Fruit fly (Drosophila melanogaster) whole organism: ENCODE measurements around the gene CG15514.

Source experiments
- CG8478 ChIP-seq: fragments of >200 bp; optimal IDR thresholded peaks from 2 replicates; lab custom pipeline; 2018; ENCODE audit warnings: inconsistent platforms
- Dll ChIP-seq: fragments of >200 bp; optimal IDR thresholded peaks from 2 replicates; lab custom pipeline; 2017
- EcR ChIP-seq, 2 experiments: fragments of >200 bp; optimal IDR thresholded peaks; 2 replicates each; lab custom pipeline; 2017; ENCODE audit warnings: missing biosample characterization in 2 of 2, missing genetic modification characterization in 2 of 2, missing genetic modification reagents in 2 of 2
- pan ChIP-seq: fragments of >200 bp; optimal IDR thresholded peaks from 2 replicates; lab custom pipeline; 2017
- psq ChIP-seq: fragments of >200 bp; optimal IDR thresholded peaks from 2 replicates; lab custom pipeline; 2017
- usp ChIP-seq: fragments of >200 bp; optimal IDR thresholded peaks from 2 replicates; lab custom pipeline; 2017; ENCODE audit warnings: missing biosample characterization, missing genetic modification characterization, mixed read lengths

CG15514 gene

DNA sequence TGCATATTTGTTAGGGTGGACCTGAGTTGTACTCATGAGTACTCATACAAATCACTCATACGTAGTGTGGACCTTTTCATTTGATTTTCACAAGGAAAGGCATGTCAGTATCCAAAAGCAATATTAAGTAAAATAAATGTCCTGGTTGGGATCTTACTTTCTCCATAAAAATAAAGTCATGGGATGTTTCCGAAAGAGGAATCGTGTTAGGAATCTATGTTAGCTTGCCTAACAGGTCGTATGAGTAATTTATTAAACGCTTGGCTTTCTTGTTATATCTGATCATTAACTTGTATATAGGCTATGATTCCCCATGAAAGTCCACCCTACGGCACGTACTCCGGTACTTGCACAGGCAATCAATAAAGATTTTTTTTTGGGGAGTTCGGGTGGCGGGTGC is 14.5 kb upstream of the CG15514 start:
- TF ChIP-seq usp (no peak), psq (no peak), CG8478 (lab: Kevin White, UChicago) (no peak)

- no peak for TF ChIP-seq psq
- TF ChIP-seq EcR (GFP tag; optimal IDR thresholded peaks at IDR 0.05; lab: Kevin White, UChicago) = no peak
- TF ChIP-seq CG8478 (lab: Kevin White, UChicago) = no peak
- no peak for TF ChIP-seq pan (lab: Kevin White, UChicago)
- TF ChIP-seq usp = no peak
- TF ChIP-seq Dll (lab: Kevin White, UChicago) = no peak
These were observed 8.0 kb upstream of the CG15514 start, which contains the start of gene CG34133 for dm6 chr3R:29869350-29869688. Gene CG34133 (plus strand): TSS chr3R:29869365.

DNA sequence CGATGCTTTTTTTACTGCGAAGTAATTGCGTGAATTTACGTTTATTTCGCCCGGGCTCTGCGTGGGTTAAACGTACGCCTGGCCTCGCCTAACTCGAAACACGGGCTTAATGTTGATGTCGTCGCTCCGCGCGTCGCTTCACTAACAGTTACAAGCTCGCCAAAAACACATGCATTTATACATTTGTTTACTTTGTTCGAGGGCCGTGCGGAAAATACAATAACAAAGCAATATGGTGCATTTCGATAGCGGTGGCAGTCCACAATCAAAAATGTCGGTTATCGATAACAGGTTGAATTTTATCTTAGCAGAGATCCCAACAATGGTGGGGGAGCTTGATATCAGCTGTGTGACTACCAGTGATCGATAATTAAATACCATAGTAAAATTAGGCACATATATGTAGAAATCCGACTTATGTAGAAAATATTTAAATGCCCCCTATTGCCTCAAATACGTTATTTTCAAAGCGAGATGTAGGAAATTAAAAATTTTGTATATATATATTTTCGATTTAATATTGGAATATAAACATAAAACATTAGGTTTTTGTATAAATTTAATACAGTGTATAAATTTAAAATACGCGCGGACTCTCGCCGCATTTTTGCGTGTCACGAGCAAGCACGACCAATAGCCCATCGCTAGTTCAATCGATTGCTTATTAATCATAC is 7.5 kb upstream of the CG15514 start, which contains the start of gene Zip99C:
Gene Zip99C (minus strand): TSS at position 220 of the 674 bp plus-strand sequence.
- no peak for TF ChIP-seq pan (lab: Kevin White, UChicago)
- TF ChIP-seq EcR (GFP tag; optimal IDR thresholded peaks at IDR 0.05; lab: Kevin White, UChicago) = no peak
- TF ChIP-seq CG8478 (lab: Kevin White, UChicago) = no peak
- no peak for TF ChIP-seq usp
- no peak for TF ChIP-seq Dll (lab: Kevin White, UChicago)
- no peak for TF ChIP-seq psq

- no peak for TF ChIP-seq psq
- no peak for TF ChIP-seq Dll (lab: Kevin White, UChicago)
- no peak for TF ChIP-seq usp
- no peak for TF ChIP-seq CG8478 (lab: Kevin White, UChicago)
- no peak for TF ChIP-seq EcR (GFP tag; optimal IDR thresholded peaks at IDR 0.05; lab: Kevin White, UChicago)
- no peak for TF ChIP-seq pan (lab: Kevin White, UChicago)
These were observed 6.6 kb upstream of the CG15514 start for dm6 chr3R:29867895-29868294.

DNA sequence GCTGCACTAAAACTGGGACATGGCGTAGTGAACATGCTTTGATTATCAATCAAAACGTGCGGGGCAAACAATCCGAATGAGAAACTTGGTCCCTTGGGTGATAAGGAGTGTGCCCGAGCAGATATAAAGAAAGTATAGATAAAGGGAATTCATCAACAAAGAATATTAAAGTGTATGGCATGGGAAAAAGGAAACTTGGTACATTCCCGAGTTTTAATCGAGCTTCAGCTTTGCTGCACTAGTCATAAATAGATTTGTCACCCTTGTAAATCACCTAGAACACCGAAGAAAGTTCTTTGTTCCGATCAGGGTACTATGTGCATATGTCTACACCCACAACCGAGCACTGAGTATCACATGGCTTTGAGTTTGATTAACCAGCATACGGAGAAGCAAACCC is 6.2 kb upstream of the CG15514 start:
- TF ChIP-seq usp (no peak), EcR (GFP tag; optimal IDR thresholded peaks at IDR 0.05; lab: Kevin White, UChicago) (no peak), psq (no peak), Dll (lab: Kevin White, UChicago) (no peak), pan (lab: Kevin White, UChicago) (no peak), CG8478 (lab: Kevin White, UChicago) (no peak)

DNA sequence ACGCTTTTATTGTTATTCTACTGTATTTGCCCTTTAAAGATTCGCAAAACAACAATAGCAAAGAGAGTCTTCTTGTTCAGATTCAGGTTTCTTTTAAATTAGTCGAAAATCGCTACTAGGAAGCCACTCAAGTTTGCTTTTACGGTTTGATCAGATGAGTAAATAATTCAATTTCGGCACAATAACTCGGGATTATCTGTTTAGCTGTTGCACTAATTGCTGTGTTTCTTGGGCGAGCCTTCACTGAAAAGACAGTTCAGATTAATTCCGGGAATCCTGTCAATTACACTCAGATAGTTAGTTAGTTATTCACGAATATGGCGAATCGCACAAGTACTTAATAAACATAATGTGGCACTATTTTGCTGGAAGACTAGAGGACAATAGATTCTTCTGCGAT is 5.4 kb upstream of the CG15514 start:
- TF ChIP-seq pan (lab: Kevin White, UChicago) (no peak), EcR (GFP tag; optimal IDR thresholded peaks at IDR 0.05; lab: Kevin White, UChicago) (no peak), CG8478 (lab: Kevin White, UChicago) (no peak), Dll (lab: Kevin White, UChicago) (no peak), usp (no peak), psq (no peak)

DNA sequence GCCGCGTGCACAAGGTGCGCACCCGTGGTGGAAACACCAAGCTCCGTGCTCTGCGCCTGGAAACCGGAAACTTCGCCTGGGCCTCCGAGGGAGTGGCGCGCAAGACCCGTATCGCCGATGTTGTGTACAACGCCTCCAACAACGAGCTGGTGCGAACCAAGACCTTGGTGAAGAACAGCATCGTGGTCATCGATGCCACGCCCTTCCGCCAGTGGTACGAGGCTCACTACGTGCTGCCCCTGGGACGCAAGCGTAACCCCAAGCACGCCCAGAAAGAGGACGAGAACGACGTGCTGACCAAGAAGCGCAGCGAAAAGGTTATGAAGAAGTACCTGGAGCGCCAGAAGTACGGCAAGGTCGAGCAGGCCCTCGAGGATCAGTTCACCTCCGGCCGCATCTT is 1.5 kb upstream of the CG15514 start:
- TF ChIP-seq psq (no peak), pan (lab: Kevin White, UChicago) (no peak), CG8478 (lab: Kevin White, UChicago) (no peak), usp (no peak), EcR (GFP tag; optimal IDR thresholded peaks at IDR 0.05; lab: Kevin White, UChicago) (no peak), Dll (lab: Kevin White, UChicago) (no peak)

DNA sequence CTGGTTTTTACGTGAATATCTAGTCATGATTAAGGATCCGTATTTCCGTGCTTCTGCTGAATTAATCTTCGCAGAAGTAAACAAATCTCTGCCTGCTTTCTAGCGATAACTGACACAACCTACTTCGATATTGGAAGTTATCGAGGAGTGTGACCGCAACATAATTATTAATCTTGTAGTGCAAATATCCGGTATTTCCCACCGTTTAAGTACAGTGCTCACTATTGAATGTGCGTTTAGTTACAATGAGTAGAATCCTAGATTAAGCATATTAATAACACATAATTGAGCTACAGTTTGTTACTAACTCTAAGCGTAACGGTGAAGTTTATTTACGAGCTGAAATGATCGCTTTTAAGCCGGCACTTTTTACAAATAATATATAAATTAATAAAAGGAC is 1.5 kb downstream of the CG15514 start:
- no peak for TF ChIP-seq psq
- no peak for TF ChIP-seq pan (lab: Kevin White, UChicago)
- TF ChIP-seq EcR (GFP tag; optimal IDR thresholded peaks at IDR 0.05; lab: Kevin White, UChicago) = no peak
- no peak for TF ChIP-seq usp
- no peak for TF ChIP-seq Dll (lab: Kevin White, UChicago)
- TF ChIP-seq CG8478 (lab: Kevin White, UChicago) = no peak

dm6 chr3R:29858806-29859205 is 2.5 kb downstream of the CG15514 start, which contains the start of gene CG7824:
Gene CG7824 (minus strand): TSS chr3R:29858936.
- TF ChIP-seq usp (no peak), pan (lab: Kevin White, UChicago) (no peak), psq (no peak), EcR (GFP tag; optimal IDR thresholded peaks at IDR 0.05; lab: Kevin White, UChicago) (no peak), Dll (lab: Kevin White, UChicago) (no peak), CG8478 (lab: Kevin White, UChicago) (no peak)

DNA sequence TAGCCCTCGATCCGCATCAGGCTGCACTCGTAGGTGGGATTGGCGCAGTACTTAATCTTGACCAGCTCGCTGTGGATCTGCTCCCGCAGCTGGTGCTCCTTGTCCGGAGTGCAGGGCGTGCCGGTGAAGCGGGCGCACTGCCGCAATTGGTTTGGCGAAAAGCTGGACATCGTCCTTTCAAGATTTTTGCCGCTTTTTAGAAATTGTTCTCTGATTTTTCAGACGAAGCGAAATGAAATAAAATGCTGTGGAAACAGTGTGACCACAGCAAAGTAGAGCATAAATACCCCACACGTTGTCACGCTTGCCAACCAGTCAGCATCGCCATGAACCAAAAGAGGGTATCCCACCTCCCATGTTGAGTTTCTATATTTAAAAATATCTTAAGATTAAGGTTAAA is 4.1 kb downstream of the CG15514 start, which contains the start of gene dgt1:
Gene dgt1 (minus strand): TSS at position 264 of the 400 bp plus-strand sequence.
- no peak for TF ChIP-seq psq

dm6 chr3R:29847126-29847525 is 14.2 kb downstream of the CG15514 start:
- no peak for TF ChIP-seq usp
- no peak for TF ChIP-seq CG8478 (lab: Kevin White, UChicago)
- no peak for TF ChIP-seq EcR (GFP tag; optimal IDR thresholded peaks at IDR 0.05; lab: Kevin White, UChicago)
- no peak for TF ChIP-seq Dll (lab: Kevin White, UChicago)
- TF ChIP-seq psq = no peak
- TF ChIP-seq pan (lab: Kevin White, UChicago) = no peak

- TF ChIP-seq psq (no peak), Dll (lab: Kevin White, UChicago) (no peak), CG8478 (lab: Kevin White, UChicago) (no peak), usp (no peak), EcR (GFP tag; optimal IDR thresholded peaks at IDR 0.05; lab: Kevin White, UChicago) (no peak), pan (lab: Kevin White, UChicago) (no peak)
These were observed 20.0 kb downstream of the CG15514 start, which contains the start of gene Cad99C for dm6 chr3R:29841293-29841791. Gene Cad99C (plus strand): TSS chr3R:29841657.
